Fruit fly (Drosophila melanogaster) whole organism: ENCODE data around the gene CG42729.

Source experiments
- CG8478 ChIP-seq: fragments of >200 bp; optimal IDR thresholded peaks from 2 replicates; lab custom pipeline; 2018; ENCODE audit warnings: inconsistent platforms
- Dll ChIP-seq: fragments of >200 bp; optimal IDR thresholded peaks from 2 replicates; lab custom pipeline; 2017
- EcR ChIP-seq, 2 experiments: fragments of >200 bp; optimal IDR thresholded peaks; 2 replicates each; lab custom pipeline; 2017; ENCODE audit warnings: missing biosample characterization in 2 of 2, missing genetic modification characterization in 2 of 2, missing genetic modification reagents in 2 of 2
- pan ChIP-seq: fragments of >200 bp; optimal IDR thresholded peaks from 2 replicates; lab custom pipeline; 2017
- psq ChIP-seq: fragments of >200 bp; optimal IDR thresholded peaks from 2 replicates; lab custom pipeline; 2017
- usp ChIP-seq: fragments of >200 bp; optimal IDR thresholded peaks from 2 replicates; lab custom pipeline; 2017; ENCODE audit warnings: missing biosample characterization, missing genetic modification characterization, mixed read lengths

DNA sequence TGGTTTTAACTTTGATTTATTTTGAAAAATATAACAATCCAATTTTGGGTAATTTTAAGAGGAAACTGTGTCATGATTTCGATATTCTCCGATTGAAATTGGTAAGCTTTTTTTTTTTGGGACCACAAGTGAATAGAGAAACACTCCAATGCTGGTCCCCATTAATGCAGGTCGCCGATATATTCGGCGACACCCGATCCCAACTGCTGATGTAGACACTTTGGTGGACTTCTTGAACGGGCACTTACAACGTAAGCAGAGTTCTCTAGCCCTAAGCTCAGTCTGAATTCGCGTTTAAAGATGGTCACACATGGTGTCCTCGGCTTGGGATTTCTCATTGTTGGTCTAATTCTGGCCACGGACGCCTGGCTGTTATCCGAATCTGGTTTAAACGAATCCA lies 7.0 kb downstream of the CG42729 start, which contains the start of gene yellow-k:
- TF ChIP-seq psq, result no peak
- no peak for TF ChIP-seq CG8478 (lab: Kevin White, UChicago)
- no peak for TF ChIP-seq usp (GFP tag; lab: Kevin White, UChicago)
- no peak for TF ChIP-seq EcR (GFP tag; optimal IDR thresholded peaks at IDR 0.05; lab: Kevin White, UChicago)
- no peak for TF ChIP-seq pan (lab: Kevin White, UChicago)
- TF ChIP-seq Dll (lab: Kevin White, UChicago), result no peak
